Fruit fly (Drosophila melanogaster): ENCODE data around the gene plum.

dm6 chr3R:26455838-26456237 is 79.2 kb downstream of the plum start, which contains the start of gene Pdf:
- TF ChIP-seq pan (optimal IDR thresholded peaks at IDR 0.05) (no peak), CG8478 (optimal IDR thresholded peaks at IDR 0.05) (no peak), EcR (GFP tag; optimal IDR thresholded peaks at IDR 0.05) (no peak), psq (optimal IDR thresholded peaks at IDR 0.05) (no peak)

Data from whole organism.